Worm (Caenorhabditis elegans): ENCODE measurements around the gene Y46G5A.36.

Gene Y46G5A.36

ce11 chrII:12819979-12820378 lies 3.5 kb upstream of the Y46G5A.36 start:
- no peak for TF ChIP-seq ceh-13 (GFP tag; optimal IDR thresholded peaks at IDR 0.05)
- no peak for TF ChIP-seq tra-4 (tag; optimal IDR thresholded peaks at IDR 0.05)
- TF ChIP-seq F13C5.2 (tag; optimal IDR thresholded peaks at IDR 0.05) = no peak
- no peak for TF ChIP-seq scrt-1 (GFP tag; IDR thresholded peaks at IDR 0.05)
- TF ChIP-seq ceh-36 (tag; optimal IDR thresholded peaks at IDR 0.05) = no peak
- no peak for TF ChIP-seq tbx-37 (GFP tag; conservative IDR thresholded peaks at IDR 0.05)
- no peak for TF ChIP-seq hmbx-1 (tag; optimal IDR thresholded peaks at IDR 0.05)
- no peak for TF ChIP-seq B0310.2 (tag; optimal IDR thresholded peaks at IDR 0.05)
- TF ChIP-seq hnd-1 (tag; optimal IDR thresholded peaks at IDR 0.05) = no peak
- TF ChIP-seq tbx-11 (GFP tag; IDR thresholded peaks at IDR 0.05) = no peak

ce11 chrII:12824463-12824862 lies 984 bp downstream of the Y46G5A.36 start:
- TF ChIP-seq pes-1 (GFP tag; IDR thresholded peaks at IDR 0.05) (peak; percentile 16; the same call in 1 of the 2 replicates), ceh-36 (tag; optimal IDR thresholded peaks at IDR 0.05) (peak; percentile 94), tra-4 (tag; optimal IDR thresholded peaks at IDR 0.05) (no peak)

- no peak for TF ChIP-seq hmg-4 (GFP tag; optimal IDR thresholded peaks at IDR 0.05)
- TF ChIP-seq tbx-37 (GFP tag; conservative IDR thresholded peaks at IDR 0.05) = no peak
- no peak for TF ChIP-seq sea-1 (GFP tag; conservative IDR thresholded peaks at IDR 0.05)
- no peak for TF ChIP-seq ets-7 (tag; optimal IDR thresholded peaks at IDR 0.05)
- TF ChIP-seq ama-1 (optimal IDR thresholded peaks at IDR 0.05) = no peak
- no peak for TF ChIP-seq pes-1 (GFP tag; IDR thresholded peaks at IDR 0.05)
- TF ChIP-seq B0310.2 (tag; optimal IDR thresholded peaks at IDR 0.05) = no peak
- TF ChIP-seq scrt-1 (GFP tag; IDR thresholded peaks at IDR 0.05) = no peak
- no peak for TF ChIP-seq tra-4 (tag; optimal IDR thresholded peaks at IDR 0.05)
- TF ChIP-seq hmbx-1 (tag; optimal IDR thresholded peaks at IDR 0.05) = no peak
- no peak for TF ChIP-seq ceh-13 (GFP tag; optimal IDR thresholded peaks at IDR 0.05)
- no peak for TF ChIP-seq tbx-11 (GFP tag; IDR thresholded peaks at IDR 0.05)
- no peak for TF ChIP-seq F13C5.2 (tag; optimal IDR thresholded peaks at IDR 0.05)
- no peak for TF ChIP-seq ceh-36 (tag; optimal IDR thresholded peaks at IDR 0.05)
- TF ChIP-seq flt-1 (GFP tag; IDR thresholded peaks at IDR 0.05) = no peak
- TF ChIP-seq hnd-1 (tag; optimal IDR thresholded peaks at IDR 0.05) = no peak
Measured at ce11 chrII:12826752-12827151, 3.3 kb downstream of the Y46G5A.36 start, which contains the start of gene Y46G5A.38. TSS of gene Y46G5A.38 (plus strand) at chrII:12827052.

- TF ChIP-seq hmg-4 (GFP tag; optimal IDR thresholded peaks at IDR 0.05) (no peak), ceh-13 (GFP tag; optimal IDR thresholded peaks at IDR 0.05) (no peak), sea-1 (GFP tag; conservative IDR thresholded peaks at IDR 0.05) (no peak), ama-1 (optimal IDR thresholded peaks at IDR 0.05) (no peak), tbx-37 (GFP tag; conservative IDR thresholded peaks at IDR 0.05) (no peak), B0310.2 (tag; optimal IDR thresholded peaks at IDR 0.05) (no peak)
Measured at ce11 chrII:12828863-12829262, 5.4 kb downstream of the Y46G5A.36 start, which contains the start of gene Y46G5A.23. TSS of gene Y46G5A.23 (minus strand) at chrII:12828963.

- no peak for TF ChIP-seq ets-7 (tag; optimal IDR thresholded peaks at IDR 0.05)
- no peak for TF ChIP-seq hnd-1 (tag; optimal IDR thresholded peaks at IDR 0.05)
- TF ChIP-seq aly-1 (tag; optimal IDR thresholded peaks at IDR 0.05) = no peak
- TF ChIP-seq hmg-4 (GFP tag; optimal IDR thresholded peaks at IDR 0.05) = no peak
- no peak for TF ChIP-seq F13C5.2 (tag; optimal IDR thresholded peaks at IDR 0.05)
- no peak for TF ChIP-seq ama-1 (optimal IDR thresholded peaks at IDR 0.05)
- TF ChIP-seq sea-1 (GFP tag; conservative IDR thresholded peaks at IDR 0.05) = no peak
- TF ChIP-seq B0310.2 (tag; optimal IDR thresholded peaks at IDR 0.05) = no peak
- no peak for TF ChIP-seq tbx-11 (GFP tag; IDR thresholded peaks at IDR 0.05)
- TF ChIP-seq flt-1 (GFP tag; IDR thresholded peaks at IDR 0.05) = no peak
- TF ChIP-seq tra-4 (tag; optimal IDR thresholded peaks at IDR 0.05) = no peak
Measured at ce11 chrII:12830347-12830746, 6.9 kb downstream of the Y46G5A.36 start, which contains the start of gene bcmo-1. TSS of gene bcmo-1 (plus strand) at chrII:12830676.

ce11 chrII:12840057-12840456 lies 16.6 kb downstream of the Y46G5A.36 start, which contains the start of gene lgc-35:
TSS of gene lgc-35 (minus strand) at chrII:12840157.
- TF ChIP-seq ceh-13 (GFP tag; optimal IDR thresholded peaks at IDR 0.05) (no peak), scrt-1 (GFP tag; IDR thresholded peaks at IDR 0.05) (no peak), ets-7 (tag; optimal IDR thresholded peaks at IDR 0.05) (no peak), tra-4 (tag; optimal IDR thresholded peaks at IDR 0.05) (no peak), hmbx-1 (tag; optimal IDR thresholded peaks at IDR 0.05) (no peak), hmg-4 (GFP tag; optimal IDR thresholded peaks at IDR 0.05) (no peak), sea-1 (GFP tag; conservative IDR thresholded peaks at IDR 0.05) (no peak), F13C5.2 (tag; optimal IDR thresholded peaks at IDR 0.05) (no peak)

- TF ChIP-seq tbx-37 (GFP tag; conservative IDR thresholded peaks at IDR 0.05) = no peak
- no peak for TF ChIP-seq ama-1 (optimal IDR thresholded peaks at IDR 0.05)
- no peak for TF ChIP-seq hmbx-1 (tag; optimal IDR thresholded peaks at IDR 0.05)
- no peak for TF ChIP-seq pes-1 (GFP tag; IDR thresholded peaks at IDR 0.05)
- TF ChIP-seq F13C5.2 (tag; optimal IDR thresholded peaks at IDR 0.05) = no peak
- no peak for TF ChIP-seq B0310.2 (tag; optimal IDR thresholded peaks at IDR 0.05)
- TF ChIP-seq hmg-4 (GFP tag; optimal IDR thresholded peaks at IDR 0.05) = no peak
- TF ChIP-seq tbx-11 (GFP tag; IDR thresholded peaks at IDR 0.05) = no peak
Measured at ce11 chrII:12847736-12848135, 24.3 kb downstream of the Y46G5A.36 start, which contains the start of gene pes-10. TSS of gene pes-10 (minus strand) at chrII:12847836.

ce11 chrII:12850129-12850528 lies 26.6 kb downstream of the Y46G5A.36 start, which contains the start of gene Y46G5A.28:
TSS of gene Y46G5A.28 (plus strand) at chrII:12850429.
- TF ChIP-seq tra-4 (tag; optimal IDR thresholded peaks at IDR 0.05) (no peak), hmg-4 (GFP tag; optimal IDR thresholded peaks at IDR 0.05) (no peak), B0310.2 (tag; optimal IDR thresholded peaks at IDR 0.05) (no peak), aly-1 (tag; optimal IDR thresholded peaks at IDR 0.05) (no peak), F13C5.2 (tag; optimal IDR thresholded peaks at IDR 0.05) (no peak), ets-7 (tag; optimal IDR thresholded peaks at IDR 0.05) (no peak), flt-1 (GFP tag; IDR thresholded peaks at IDR 0.05) (no peak), tbx-11 (GFP tag; IDR thresholded peaks at IDR 0.05) (no peak), ama-1 (optimal IDR thresholded peaks at IDR 0.05) (no peak), hmbx-1 (tag; optimal IDR thresholded peaks at IDR 0.05) (no peak), sea-1 (GFP tag; conservative IDR thresholded peaks at IDR 0.05) (no peak), pes-1 (GFP tag; IDR thresholded peaks at IDR 0.05) (no peak), tbx-37 (GFP tag; conservative IDR thresholded peaks at IDR 0.05) (no peak), scrt-1 (GFP tag; IDR thresholded peaks at IDR 0.05) (no peak), ceh-13 (GFP tag; optimal IDR thresholded peaks at IDR 0.05) (no peak), ceh-36 (tag; optimal IDR thresholded peaks at IDR 0.05) (no peak)

Measured in whole organism, early embryonic.